Worm (Caenorhabditis elegans) whole organism, L2 larva: ENCODE data around the gene dac-1.
A peak's percentile ranks its signal among the peaks of the same experiment; 100 is the strongest.

Source experiments
- F13H6.1 ChIP-seq: sonication (generic microtip); optimal IDR thresholded peaks from 2 replicates; lab custom pipeline; 2016; ENCODE audit warnings: missing genetic modification characterization, missing compliant biosample characterization
- R02D3.7 ChIP-seq: fragments of 150-350 bp; optimal IDR thresholded peaks from 2 replicates; lab custom pipeline; 2014; ENCODE audit warnings: missing biosample characterization, missing genetic modification characterization
- Y55F3AM.14 ChIP-seq: fragments of 200-800 bp; sonication (Bioruptor generic); optimal IDR thresholded peaks from 2 replicates; lab custom pipeline; 2018; ENCODE audit warnings: mild to moderate bottlenecking, missing genetic modification characterization, missing compliant biosample characterization
- ZK546.5 ChIP-seq: sonication (generic microtip); optimal IDR thresholded peaks from 2 replicates; lab custom pipeline; 2017; ENCODE audit warnings: missing biosample characterization, missing genetic modification characterization
- alr-1 ChIP-seq: fragments of 150-350 bp; optimal IDR thresholded peaks from 2 replicates; lab custom pipeline; 2014; ENCODE audit warnings: missing biosample characterization, missing genetic modification characterization
- ama-1 ChIP-seq: fragments of 150-350 bp; optimal IDR thresholded peaks from 2 replicates; lab custom pipeline; 2018; ENCODE audit warnings: inconsistent platforms
- blmp-1 ChIP-seq: sonication (generic microtip); optimal IDR thresholded peaks from 2 replicates; lab custom pipeline; 2017; ENCODE audit warnings: missing genetic modification characterization, mild to moderate bottlenecking, missing compliant biosample characterization, antibody characterized with exemption, moderate library complexity; ENCODE audit not compliant: insufficient read depth
- ceh-16 ChIP-seq: fragments of 150-350 bp; optimal IDR thresholded peaks from 2 replicates; lab custom pipeline; 2014; ENCODE audit warnings: missing biosample characterization, missing genetic modification characterization
- ceh-82 ChIP-seq: fragments of 150-350 bp; optimal IDR thresholded peaks from 2 replicates; lab custom pipeline; 2014; ENCODE audit warnings: missing biosample characterization, missing genetic modification characterization
- crh-2 ChIP-seq: sonication (generic microtip); optimal IDR thresholded peaks from 2 replicates; lab custom pipeline; 2017; ENCODE audit warnings: missing biosample characterization, missing genetic modification characterization
- dmd-4 ChIP-seq: sonication (generic microtip); optimal IDR thresholded peaks from 2 replicates; lab custom pipeline; 2017; ENCODE audit warnings: missing biosample characterization, missing genetic modification characterization
- egl-27 ChIP-seq: sonication (generic microtip); optimal IDR thresholded peaks from 3 replicates; lab custom pipeline; 2017; ENCODE audit warnings: missing biosample characterization, missing genetic modification reagents, missing genetic modification characterization
- elt-1 ChIP-seq: fragments of 150-350 bp; optimal IDR thresholded peaks from 2 replicates; lab custom pipeline; 2014; ENCODE audit warnings: missing biosample characterization, missing genetic modification characterization
- elt-3 ChIP-seq: sonication (generic microtip); optimal IDR thresholded peaks from 2 replicates; lab custom pipeline; 2017; ENCODE audit warnings: missing biosample characterization, missing genetic modification characterization
- lin-13 ChIP-seq: fragments of 150-350 bp; optimal IDR thresholded peaks from 2 replicates; lab custom pipeline; 2014; ENCODE audit warnings: missing biosample characterization, missing genetic modification reagents, missing genetic modification characterization
- lsy-2 ChIP-seq, 2 experiments: fragments of 150-350 bp in 1 of 2; sonication (generic microtip) in 1 of 2; optimal IDR thresholded peaks; 2 replicates each; lab custom pipeline; 2014 to 2017; ENCODE audit warnings: missing biosample characterization in 2 of 2, missing genetic modification characterization in 2 of 2
- mab-5 ChIP-seq: fragments of 150-350 bp; optimal IDR thresholded peaks from 2 replicates; lab custom pipeline; 2014; ENCODE audit warnings: missing biosample characterization, missing genetic modification characterization
- mbf-1 ChIP-seq: sonication (generic microtip); optimal IDR thresholded peaks from 2 replicates; lab custom pipeline; 2017; ENCODE audit warnings: missing biosample characterization, missing genetic modification characterization
- mdl-1 ChIP-seq, 2 experiments: fragments of 150-350 bp in 1 of 2; sonication (generic microtip) in 1 of 2; optimal IDR thresholded peaks; 2 replicates each; lab custom pipeline; 2017; ENCODE audit warnings: missing biosample characterization in 2 of 2, missing genetic modification characterization in 2 of 2
- nhr-10 ChIP-seq: sonication (generic microtip); optimal IDR thresholded peaks from 2 replicates; lab custom pipeline; 2017; ENCODE audit warnings: missing biosample characterization, missing genetic modification characterization
- nhr-11 ChIP-seq: fragments of 150-350 bp; optimal IDR thresholded peaks from 2 replicates; lab custom pipeline; 2014; ENCODE audit warnings: missing biosample characterization, missing genetic modification characterization
- nhr-129 ChIP-seq: fragments of 150-350 bp; optimal IDR thresholded peaks from 2 replicates; lab custom pipeline; 2014; ENCODE audit warnings: missing biosample characterization, missing genetic modification characterization
- nhr-21 ChIP-seq: fragments of 150-350 bp; optimal IDR thresholded peaks from 2 replicates; lab custom pipeline; 2014; ENCODE audit warnings: missing biosample characterization, missing genetic modification characterization
- nhr-23 ChIP-seq: fragments of 150-350 bp; optimal IDR thresholded peaks from 2 replicates; lab custom pipeline; 2014; ENCODE audit warnings: missing biosample characterization, missing genetic modification reagents, missing genetic modification characterization
- nhr-237 ChIP-seq: fragments of 150-350 bp; optimal IDR thresholded peaks from 2 replicates; lab custom pipeline; 2014; ENCODE audit warnings: missing biosample characterization, missing genetic modification characterization
- nhr-25 ChIP-seq: fragments of 150-350 bp; sonication (generic microtip); optimal IDR thresholded peaks from 3 replicates; lab custom pipeline; 2014; ENCODE audit warnings: missing biosample characterization, missing genetic modification characterization
- nhr-6 ChIP-seq: fragments of 150-350 bp; optimal IDR thresholded peaks from 2 replicates; lab custom pipeline; 2014; ENCODE audit warnings: missing biosample characterization, missing genetic modification characterization
- nhr-77 ChIP-seq: fragments of 150-350 bp; optimal IDR thresholded peaks from 2 replicates; lab custom pipeline; 2014; ENCODE audit warnings: missing biosample characterization, missing genetic modification characterization
- peb-1 ChIP-seq: fragments of 150-350 bp; optimal IDR thresholded peaks from 2 replicates; lab custom pipeline; 2014; ENCODE audit warnings: missing biosample characterization, missing genetic modification characterization
- skn-1 ChIP-seq: sonication (generic microtip); optimal IDR thresholded peaks from 2 replicates; lab custom pipeline; 2017; ENCODE audit warnings: missing biosample characterization, missing genetic modification characterization
- sma-3 ChIP-seq: sonication (generic microtip); optimal IDR thresholded peaks from 2 replicates; lab custom pipeline; 2016; ENCODE audit warnings: missing genetic modification reagents, missing genetic modification characterization, missing compliant biosample characterization
- sma-9 ChIP-seq, 2 experiments: fragments of 150-350 bp in 1 of 2; sonication (generic microtip) in 1 of 2; optimal IDR thresholded peaks; 2 replicates each; lab custom pipeline; 2014 to 2016; ENCODE audit warnings: missing genetic modification characterization in 2 of 2, mild to moderate bottlenecking in 1 of 2, missing biosample characterization in 1 of 2, missing compliant biosample characterization in 1 of 2, missing genetic modification reagents in 1 of 2, moderate library complexity in 1 of 2
- unc-39 ChIP-seq: fragments of 150-350 bp; optimal IDR thresholded peaks from 2 replicates; lab custom pipeline; 2014; ENCODE audit warnings: missing biosample characterization, missing genetic modification characterization
- unc-55 ChIP-seq: fragments of 150-350 bp; sonication (generic microtip); optimal IDR thresholded peaks from 3 replicates; lab custom pipeline; 2014; ENCODE audit warnings: missing biosample characterization, missing genetic modification reagents, missing genetic modification characterization
- unc-62 ChIP-seq: fragments of 150-350 bp; optimal IDR thresholded peaks from 2 replicates; lab custom pipeline; 2014; ENCODE audit warnings: missing biosample characterization, missing genetic modification reagents, missing genetic modification characterization
- ztf-1 ChIP-seq: fragments of 200-800 bp; sonication (Bioruptor generic); conservative IDR thresholded peaks from 2 replicates; pipeline ENCODE4 v1.3.6; 2022; ENCODE audit warnings: missing genetic modification characterization, missing compliant biosample characterization
- ztf-11 ChIP-seq: sonication (generic microtip); optimal IDR thresholded peaks from 2 replicates; lab custom pipeline; 2017; ENCODE audit warnings: missing biosample characterization, missing genetic modification characterization
- ztf-4 ChIP-seq: fragments of 150-350 bp; optimal IDR thresholded peaks from 2 replicates; lab custom pipeline; 2014; ENCODE audit warnings: missing biosample characterization, missing genetic modification characterization

dac-1 gene

DNA sequence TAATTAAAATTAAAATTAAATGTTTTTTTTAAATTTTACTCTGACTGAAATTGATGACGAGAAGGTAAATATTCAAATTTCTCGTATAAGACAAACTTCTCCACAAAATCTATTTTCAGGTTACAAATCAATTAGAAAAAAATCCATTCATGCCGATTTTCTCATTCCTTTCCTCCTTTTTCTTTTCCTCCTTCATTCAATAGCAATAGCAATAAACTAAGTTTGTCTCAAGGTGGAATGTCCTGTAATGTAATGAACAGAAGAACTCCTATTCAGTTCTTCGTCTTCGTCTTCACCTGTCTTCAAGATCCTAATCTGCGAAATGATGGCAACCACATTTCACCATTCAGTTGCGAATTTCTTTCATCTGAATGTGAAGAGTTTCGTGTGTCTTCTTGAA lies at the start of gene dac-1:
dac-1 (plus strand) TSS at position 301 of the 400 bp plus-strand sequence.
- TF ChIP-seq mab-5 (tag; lab: Kevin White, UChicago) (no peak), ztf-1 (no peak), ztf-11 (no peak), nhr-77 (tag; lab: Kevin White, UChicago) (no peak), R02D3.7 (tag; lab: Kevin White, UChicago) (no peak), nhr-237 (no peak), ama-1 (lab: Kevin White, UChicago) (no peak), mbf-1 (tag; lab: Kevin White, UChicago) (no peak), elt-1 (tag; lab: Kevin White, UChicago) (no peak), ZK546.5 (no peak), nhr-23 (tag; lab: Kevin White, UChicago) (no peak), nhr-21 (no peak)

DNA sequence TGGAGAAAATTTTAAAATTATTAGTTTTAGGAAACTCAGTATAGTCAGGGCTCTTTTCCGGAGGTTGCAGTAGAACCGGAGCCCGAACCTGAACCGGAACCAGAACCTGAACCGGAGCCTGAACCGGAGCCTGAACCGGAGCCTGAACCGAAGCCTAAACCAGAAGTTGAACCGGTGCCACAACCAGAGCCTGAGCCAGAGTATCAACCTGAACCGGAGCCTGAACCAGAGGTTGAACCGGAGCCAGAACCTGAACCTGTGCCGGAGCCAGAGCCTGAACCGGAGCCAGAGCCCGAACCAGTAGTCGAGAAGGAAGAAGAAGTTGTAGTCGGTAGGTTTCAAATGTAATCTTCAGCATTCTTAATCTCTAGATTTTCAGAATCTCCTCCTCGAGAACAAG lies 47.4 kb upstream of the dac-1 start:
- TF ChIP-seq blmp-1 (tag; lab: Kevin White, UChicago) (no peak), crh-2 (tag; lab: Kevin White, UChicago) (no peak), sma-9 (GFP tag; optimal IDR thresholded peaks at IDR 0.05; lab: Kevin White, UChicago) (no peak), sma-9 (tag; optimal IDR thresholded peaks at IDR 0.05; lab: Kevin White, UChicago) (no peak), ztf-4 (tag; lab: Kevin White, UChicago) (no peak), nhr-11 (tag; lab: Kevin White, UChicago) (no peak), elt-1 (tag; lab: Kevin White, UChicago) (no peak), nhr-77 (tag; lab: Kevin White, UChicago) (no peak), unc-62 (GFP tag; lab: Kevin White, UChicago) (no peak), R02D3.7 (tag; lab: Kevin White, UChicago) (no peak), unc-55 (GFP tag; lab: Kevin White, UChicago) (no peak), lin-13 (GFP tag; lab: Kevin White, UChicago) (no peak), mdl-1 (tag; optimal IDR thresholded peaks at IDR 0.05; lab: Kevin White, UChicago) (no peak), nhr-10 (tag; lab: Kevin White, UChicago) (no peak), alr-1 (tag; lab: Kevin White, UChicago) (no peak), mbf-1 (tag; lab: Kevin White, UChicago) (no peak), unc-39 (tag; lab: Kevin White, UChicago) (no peak), ceh-16 (no peak), F13H6.1 (tag; lab: Kevin White, UChicago) (no peak), sma-3 (GFP tag; lab: Kevin White, UChicago) (no peak), elt-3 (tag; lab: Kevin White, UChicago) (no peak)
- TF ChIP-seq, all 48 proteins: peak for 0

DNA sequence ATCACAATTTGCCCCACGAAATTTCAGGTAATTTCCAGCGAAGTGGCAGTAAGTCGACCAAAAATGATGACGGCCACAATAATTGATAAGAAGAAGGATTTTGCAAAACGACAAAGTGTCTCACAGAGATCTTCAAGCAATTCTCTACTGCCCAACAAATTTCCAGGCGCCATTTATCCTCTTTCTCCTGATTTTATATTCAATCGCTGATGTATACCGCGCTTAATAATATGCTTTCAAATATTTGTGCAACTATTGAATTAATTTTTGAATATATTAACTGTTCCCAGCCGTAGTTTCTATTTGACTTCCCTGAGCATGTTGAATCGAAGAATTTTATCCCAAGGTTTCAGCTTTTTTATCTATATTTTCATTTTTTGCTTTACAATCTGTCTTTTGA lies 45.0 kb upstream of the dac-1 start, which contains the start of gene tpst-2:
tpst-2 (plus strand) TSS at position 301 of the 400 bp plus-strand sequence.
- no peak for TF ChIP-seq nhr-129
- no peak for TF ChIP-seq F13H6.1 (tag; lab: Kevin White, UChicago)
- TF ChIP-seq nhr-237, result no peak
- no peak for TF ChIP-seq unc-39 (tag; lab: Kevin White, UChicago)
- no peak for TF ChIP-seq alr-1 (tag; lab: Kevin White, UChicago)
- TF ChIP-seq nhr-23 (tag; lab: Kevin White, UChicago), result no peak
- no peak for TF ChIP-seq blmp-1 (tag; lab: Kevin White, UChicago)
- TF ChIP-seq nhr-25 (tag; lab: Kevin White, UChicago), result no peak
- no peak for TF ChIP-seq skn-1 (tag; lab: Kevin White, UChicago)
- TF ChIP-seq peb-1 (tag; lab: Kevin White, UChicago), result no peak
- TF ChIP-seq ztf-1, result no peak
- TF ChIP-seq lsy-2 (tag; optimal IDR thresholded peaks at IDR 0.05; lab: Kevin White, UChicago), result no peak
- TF ChIP-seq ama-1 (lab: Kevin White, UChicago), result no peak
- TF ChIP-seq elt-1 (tag; lab: Kevin White, UChicago), result no peak

DNA sequence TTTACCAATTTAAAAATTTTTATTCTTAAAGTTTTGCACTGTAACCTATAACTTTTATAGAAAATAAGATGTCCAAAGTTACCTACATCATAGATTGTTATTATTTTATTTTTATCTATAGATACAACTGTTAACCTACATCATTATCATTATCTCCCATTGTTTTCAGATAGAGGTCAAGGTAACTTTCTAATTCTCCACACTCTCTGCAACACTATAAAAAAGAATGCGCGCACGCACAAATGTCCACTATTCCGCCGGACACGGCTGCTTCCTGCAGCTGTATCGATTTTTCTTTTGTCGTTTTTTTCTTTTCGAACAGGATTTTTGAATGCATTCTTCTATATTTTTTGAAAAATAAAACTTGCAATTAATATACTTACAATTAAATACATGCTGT lies 43.3 kb upstream of the dac-1 start:
- TF ChIP-seq egl-27 (no peak), lsy-2 (tag; optimal IDR thresholded peaks at IDR 0.05; lab: Kevin White, UChicago) (peak in 1 of 2 experiments; percentile 26), nhr-6 (tag; lab: Kevin White, UChicago) (no peak), dmd-4 (tag; lab: Kevin White, UChicago) (no peak), Y55F3AM.14 (GFP tag; lab: Kevin White, UChicago) (no peak), nhr-25 (tag; lab: Kevin White, UChicago) (no peak), elt-3 (tag; lab: Kevin White, UChicago) (no peak), R02D3.7 (tag; lab: Kevin White, UChicago) (no peak), nhr-21 (no peak), lin-13 (GFP tag; lab: Kevin White, UChicago) (no peak), sma-9 (GFP tag; optimal IDR thresholded peaks at IDR 0.05; lab: Kevin White, UChicago) (no peak), sma-9 (tag; optimal IDR thresholded peaks at IDR 0.05; lab: Kevin White, UChicago) (no peak), ceh-82 (tag; lab: Kevin White, UChicago) (no peak), unc-55 (GFP tag; lab: Kevin White, UChicago) (no peak), nhr-23 (tag; lab: Kevin White, UChicago) (no peak), mbf-1 (tag; lab: Kevin White, UChicago) (no peak), crh-2 (tag; lab: Kevin White, UChicago) (no peak), ztf-4 (tag; lab: Kevin White, UChicago) (no peak), blmp-1 (tag; lab: Kevin White, UChicago) (peak; percentile 56)
